Worm (Caenorhabditis elegans): ENCODE results near the gene mrpl-40.

Gene mrpl-40

ce11 chrIII:87183-87582 is at the start of gene mrpl-40, which contains the start of gene F54C4.4:
Gene mrpl-40, plus strand, starts transcription at chrIII:87559.
Gene F54C4.4, minus strand, starts transcription at chrIII:87381.
- peak; percentile 62 for TF ChIP-seq fkh-8 (tag; optimal IDR thresholded peaks at IDR 0.05)
- peak; percentile 29 for TF ChIP-seq skn-1 (tag; optimal IDR thresholded peaks at IDR 0.05)
- TF ChIP-seq nhr-237 (tag; optimal IDR thresholded peaks at IDR 0.05), result peak; percentile 11
- peak; percentile 61 for TF ChIP-seq mep-1 (tag; optimal IDR thresholded peaks at IDR 0.05)
- no peak for TF ChIP-seq sup-37 (GFP tag; optimal IDR thresholded peaks at IDR 0.05)
- peak; percentile 23 for TF ChIP-seq egl-13 (tag; optimal IDR thresholded peaks at IDR 0.05)
- TF ChIP-seq sptf-1 (tag; optimal IDR thresholded peaks at IDR 0.05), result no peak
- peak; percentile 72 to 77 for TF ChIP-seq efl-1 (optimal IDR thresholded peaks at IDR 0.05)
- TF ChIP-seq efl-1 (GFP tag; optimal IDR thresholded peaks at IDR 0.05 in 1 of 2), result peak; percentile 63 to 96
- peak; percentile 72 for TF ChIP-seq xbp-1 (tag; optimal IDR thresholded peaks at IDR 0.05)
- peak; percentile 59 for TF ChIP-seq nhr-90 (tag; optimal IDR thresholded peaks at IDR 0.05; ENCODE audit: poor library complexity)
- peak in 1 of 6 experiments; percentile 28 for TF ChIP-seq elt-3 (tag; optimal IDR thresholded peaks at IDR 0.05)
- peak; percentile 46 for TF ChIP-seq lin-15B (tag; optimal IDR thresholded peaks at IDR 0.05)
- no peak for TF ChIP-seq nhr-84 (tag; optimal IDR thresholded peaks at IDR 0.05)
- peak; percentile 86 for TF ChIP-seq snu-23 (GFP tag; optimal IDR thresholded peaks at IDR 0.05)
- TF ChIP-seq vab-15 (tag; optimal IDR thresholded peaks at IDR 0.05), result no peak
- TF ChIP-seq tbx-2 (tag; optimal IDR thresholded peaks at IDR 0.05), result peak; percentile 69
- peak; percentile 20 for TF ChIP-seq snpc-4 (tag; optimal IDR thresholded peaks at IDR 0.05)
- TF ChIP-seq C16A3.4 (tag; optimal IDR thresholded peaks at IDR 0.05), result peak; percentile 74
- peak; percentile 40 for TF ChIP-seq pax-3 (tag; optimal IDR thresholded peaks at IDR 0.05)
- TF ChIP-seq fkh-10 (GFP tag; optimal IDR thresholded peaks at IDR 0.05), result peak; percentile 1
- TF ChIP-seq hpl-2 (GFP tag; optimal IDR thresholded peaks at IDR 0.05), result peak; percentile 11
- peak; percentile 61 for TF ChIP-seq lin-13 (GFP tag; optimal IDR thresholded peaks at IDR 0.05)
- TF ChIP-seq unc-130 (tag; optimal IDR thresholded peaks at IDR 0.05), result peak; percentile 62
- no peak for TF ChIP-seq unc-98 (GFP tag; IDR thresholded peaks at IDR 0.05)
- peak; percentile 25 for TF ChIP-seq fos-1 (tag; optimal IDR thresholded peaks at IDR 0.05)
- no peak for TF ChIP-seq unc-30 (tag; optimal IDR thresholded peaks at IDR 0.05)
- peak; percentile 57 for TF ChIP-seq irx-1 (tag; optimal IDR thresholded peaks at IDR 0.05)
- TF ChIP-seq jun-1 (tag; optimal IDR thresholded peaks at IDR 0.05), result peak; percentile 66
- TF ChIP-seq ztf-11 (tag; optimal IDR thresholded peaks at IDR 0.05), result peak in 1 of 2 experiments; percentile 57
- peak; percentile 36 for TF ChIP-seq F16B12.6 (tag; optimal IDR thresholded peaks at IDR 0.05)
- TF ChIP-seq unc-62 (GFP tag; optimal IDR thresholded peaks at IDR 0.05), result no peak
- no peak for TF ChIP-seq C04F5.9 (tag; optimal IDR thresholded peaks at IDR 0.05)
- peak; percentile 67 to 81 for TF ChIP-seq lin-35 (GFP tag; optimal IDR thresholded peaks at IDR 0.05)
- TF ChIP-seq mab-9 (GFP tag; IDR thresholded peaks at IDR 0.05), result no peak
- TF ChIP-seq Y116A8C.19 (tag; optimal IDR thresholded peaks at IDR 0.05; ENCODE audit: borderline replicate concordance), result no peak
- TF ChIP-seq isw-1 (GFP tag; IDR thresholded peaks at IDR 0.05), result peak; percentile 74
- peak; percentile 72 for TF ChIP-seq unc-86 (tag; optimal IDR thresholded peaks at IDR 0.05)
- peak; percentile 73 for TF ChIP-seq lin-14 (GFP tag; optimal IDR thresholded peaks at IDR 0.05)
- peak; percentile 18 for TF ChIP-seq nhr-77 (tag; optimal IDR thresholded peaks at IDR 0.05)
- TF ChIP-seq blmp-1 (tag; optimal IDR thresholded peaks at IDR 0.05), result peak; percentile 14
- TF ChIP-seq zip-4 (GFP tag; optimal IDR thresholded peaks at IDR 0.05), result no peak
- TF ChIP-seq ceh-90 (tag; optimal IDR thresholded peaks at IDR 0.05), result no peak
- peak; percentile 76 for TF ChIP-seq nhr-71 (tag; optimal IDR thresholded peaks at IDR 0.05)
- TF ChIP-seq nhr-20 (tag; optimal IDR thresholded peaks at IDR 0.05), result peak; percentile 53
- peak; percentile 45 to 67 (median 65) for TF ChIP-seq dpl-1 (GFP tag; optimal IDR thresholded peaks at IDR 0.05)
- no peak for TF ChIP-seq sox-4 (tag; optimal IDR thresholded peaks at IDR 0.05)
- TF ChIP-seq lsy-2 (tag; optimal IDR thresholded peaks at IDR 0.05), result peak; percentile 81 to 83
- no peak for TF ChIP-seq hlh-4 (tag; optimal IDR thresholded peaks at IDR 0.05)
- TF ChIP-seq dsc-1 (tag; optimal IDR thresholded peaks at IDR 0.05), result peak; percentile 58
- peak; percentile 76 for TF ChIP-seq swsn-7 (tag; optimal IDR thresholded peaks at IDR 0.05)
- peak; percentile 84 for TF ChIP-seq nhr-47 (tag; optimal IDR thresholded peaks at IDR 0.05)
- TF ChIP-seq lir-3 (tag; optimal IDR thresholded peaks at IDR 0.05; ENCODE audit: poor library complexity), result no peak
- peak; percentile 58 for TF ChIP-seq nhr-19 (GFP tag; conservative IDR thresholded peaks at IDR 0.05)

All from whole organism, L1 larva.